Fruit fly (Drosophila melanogaster) S2 (cell line): Measurements from ENCODE around the gene CG13041.

Experiments used
- CG8478 ChIP-seq: fragments of >200 bp; optimal IDR thresholded peaks from 2 replicates; lab custom pipeline; 2018
- CTCF ChIP-seq, 2 experiments: fragments of >200 bp; optimal IDR thresholded peaks; 2 replicates each; lab custom pipeline; 2018

- TF ChIP-seq CTCF (optimal IDR thresholded peaks at IDR 0.05; lab: Kevin White, UChicago) (no peak), CG8478 (lab: Kevin White, UChicago) (no peak)
These were observed 10.2 kb upstream of the CG13041 start, which contains the start of gene CG33061 for dm6 chr3L:16329495-16329894.
